Worm (Caenorhabditis elegans): ENCODE data around the gene snt-3.

snt-3 gene

ce11 chrV:1335896-1336295, 34.9 kb downstream of the snt-3 start:
- TF ChIP-seq fkh-6 (tag; optimal IDR thresholded peaks at IDR 0.05) (no peak), odd-2 (tag; optimal IDR thresholded peaks at IDR 0.05) (no peak), Y22D7AL.16 (tag; optimal IDR thresholded peaks at IDR 0.05) (no peak), ceh-24 (tag; optimal IDR thresholded peaks at IDR 0.05) (no peak), pax-1 (tag; optimal IDR thresholded peaks at IDR 0.05) (no peak), ceh-34 (tag; optimal IDR thresholded peaks at IDR 0.05) (no peak), hlh-15 (tag; optimal IDR thresholded peaks at IDR 0.05) (no peak), unc-42 (tag; optimal IDR thresholded peaks at IDR 0.05) (no peak), hlh-13 (GFP tag; optimal IDR thresholded peaks at IDR 0.05) (no peak), lin-11 (tag; optimal IDR thresholded peaks at IDR 0.05) (no peak), hlh-30 (tag; optimal IDR thresholded peaks at IDR 0.05; ENCODE audit: insufficient read depth) (no peak), T23F11.4 (GFP tag; optimal IDR thresholded peaks at IDR 0.05) (no peak), ztf-16 (tag; optimal IDR thresholded peaks at IDR 0.05) (no peak), C08G9.2 (tag; optimal IDR thresholded peaks at IDR 0.05) (no peak), ceh-22 (tag; optimal IDR thresholded peaks at IDR 0.05) (no peak), pat-9 (tag; optimal IDR thresholded peaks at IDR 0.05) (no peak), fax-1 (tag; optimal IDR thresholded peaks at IDR 0.05) (no peak)

- TF ChIP-seq sdc-2 (tag; optimal IDR thresholded peaks at IDR 0.05): no peak
- peak; percentile 11 for TF ChIP-seq ceh-18 (tag; optimal IDR thresholded peaks at IDR 0.05)
- peak; percentile 40 for TF ChIP-seq unc-55 (GFP tag; optimal IDR thresholded peaks at IDR 0.05)
- TF ChIP-seq elt-4 (tag; optimal IDR thresholded peaks at IDR 0.05): no peak
- TF ChIP-seq dve-1 (tag; optimal IDR thresholded peaks at IDR 0.05): no peak
- no peak for TF ChIP-seq ceh-30 (tag; optimal IDR thresholded peaks at IDR 0.05)
- TF ChIP-seq ztf-16 (tag; optimal IDR thresholded peaks at IDR 0.05): no peak
- TF ChIP-seq pros-1 (tag; optimal IDR thresholded peaks at IDR 0.05): no peak
- no peak for TF ChIP-seq gmeb-2 (tag; optimal IDR thresholded peaks at IDR 0.05)
- no peak for TF ChIP-seq pat-9 (tag; optimal IDR thresholded peaks at IDR 0.05)
- TF ChIP-seq unc-3 (GFP tag; conservative IDR thresholded peaks at IDR 0.05): no peak
- no peak for TF ChIP-seq unc-3 (tag; optimal IDR thresholded peaks at IDR 0.05)
- no peak for TF ChIP-seq fkh-6 (tag; optimal IDR thresholded peaks at IDR 0.05)
These were observed 43.5 kb downstream of the snt-3 start for ce11 chrV:1327317-1327716.

- TF ChIP-seq pha-2 (tag; optimal IDR thresholded peaks at IDR 0.05) (no peak), unc-55 (GFP tag; optimal IDR thresholded peaks at IDR 0.05) (peak; percentile 78), madf-2 (tag; optimal IDR thresholded peaks at IDR 0.05) (no peak)
These were observed 44.7 kb downstream of the snt-3 start for ce11 chrV:1326067-1326466.

- TF ChIP-seq pag-3 (tag; optimal IDR thresholded peaks at IDR 0.05; ENCODE audit: borderline replicate concordance) (no peak), unc-42 (tag; optimal IDR thresholded peaks at IDR 0.05) (peak; percentile 60), C08G9.2 (tag; optimal IDR thresholded peaks at IDR 0.05) (no peak)
These were observed 49.0 kb downstream of the snt-3 start for ce11 chrV:1321776-1322175.

ce11 chrV:1317869-1318354, 52.9 kb downstream of the snt-3 start, which contains the start of gene F16B3.3:
F16B3.3 (minus strand) TSS chrV:1317919.
- TF ChIP-seq unc-42 (tag; optimal IDR thresholded peaks at IDR 0.05) (peak; percentile 58), hlh-13 (GFP tag; optimal IDR thresholded peaks at IDR 0.05) (no peak), pqm-1 (tag; optimal IDR thresholded peaks at IDR 0.05) (no peak), fkh-10 (GFP tag; optimal IDR thresholded peaks at IDR 0.05) (no peak)

DNA sequence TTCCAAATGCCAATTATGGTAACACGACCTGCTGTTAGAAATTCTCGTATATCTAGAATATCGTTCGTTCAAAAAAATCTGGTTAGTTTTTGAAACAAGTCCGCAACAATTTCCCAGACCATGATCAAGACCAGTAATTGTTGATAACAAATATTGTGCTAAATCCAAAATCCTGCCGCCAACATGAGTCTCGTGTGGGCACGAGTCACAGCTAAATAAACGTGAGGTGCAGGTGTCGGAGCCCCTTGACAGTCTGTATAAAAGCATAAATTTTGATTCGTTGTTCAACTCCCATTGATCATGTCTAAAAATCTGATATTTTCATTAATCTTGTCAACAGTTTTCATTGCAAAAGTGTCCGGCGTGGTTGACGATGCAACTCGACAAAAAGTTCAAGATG, 56.0 kb downstream of the snt-3 start, which contains the start of gene F16B3.2:
Gene F16B3.2, plus strand, starts transcription at position 301 of the 400 bp plus-strand sequence.
- no peak for TF ChIP-seq tbx-2 (tag; optimal IDR thresholded peaks at IDR 0.05)
- no peak for TF ChIP-seq K09A11.1 (tag; optimal IDR thresholded peaks at IDR 0.05; ENCODE audit: insufficient read depth)
- no peak for TF ChIP-seq ceh-9 (tag; optimal IDR thresholded peaks at IDR 0.05)
- no peak for TF ChIP-seq ttx-3 (tag; optimal IDR thresholded peaks at IDR 0.05)
- TF ChIP-seq lin-11 (tag; optimal IDR thresholded peaks at IDR 0.05): no peak
- no peak for TF ChIP-seq sox-4 (tag; optimal IDR thresholded peaks at IDR 0.05)
- no peak for TF ChIP-seq fax-1 (tag; optimal IDR thresholded peaks at IDR 0.05)
- TF ChIP-seq unc-42 (tag; optimal IDR thresholded peaks at IDR 0.05): no peak

Measured in whole organism, late embryonic.